Worm (Caenorhabditis elegans): Measurements from ENCODE around the gene F32H5.4.

F32H5.4 gene

ce11 chrV:13406032-13406431, 45.7 kb downstream of the F32H5.4 start, which contains the start of gene cutl-1:
Gene cutl-1, minus strand, starts transcription at chrV:13406114.
- TF ChIP-seq cog-1 (tag; optimal IDR thresholded peaks at IDR 0.05): no peak
- no peak for TF ChIP-seq med-1 (GFP tag; optimal IDR thresholded peaks at IDR 0.05; ENCODE audit: insufficient read depth)
- no peak for TF ChIP-seq klf-2 (GFP tag; conservative IDR thresholded peaks at IDR 0.05)
- no peak for TF ChIP-seq tab-1 (GFP tag; IDR thresholded peaks at IDR 0.05)
- no peak for TF ChIP-seq ref-1 (GFP tag; conservative IDR thresholded peaks at IDR 0.05)
- TF ChIP-seq ztf-23 (GFP tag; IDR thresholded peaks at IDR 0.05): no peak
- no peak for TF ChIP-seq T22C8.4 (GFP tag; IDR thresholded peaks at IDR 0.05)
- TF ChIP-seq ztf-29 (GFP tag; IDR thresholded peaks at IDR 0.05): no peak
- no peak for TF ChIP-seq flt-1 (GFP tag; IDR thresholded peaks at IDR 0.05)

ce11 chrV:13406511-13406910, 46.2 kb downstream of the F32H5.4 start, which contains the start of gene F53F1.2:
Gene F53F1.2, plus strand, starts transcription at chrV:13406816.
- TF ChIP-seq cog-1 (tag; optimal IDR thresholded peaks at IDR 0.05) (no peak), tab-1 (GFP tag; IDR thresholded peaks at IDR 0.05) (no peak), med-1 (GFP tag; optimal IDR thresholded peaks at IDR 0.05; ENCODE audit: insufficient read depth) (no peak), klf-2 (GFP tag; conservative IDR thresholded peaks at IDR 0.05) (no peak), ztf-23 (GFP tag; IDR thresholded peaks at IDR 0.05) (no peak), T22C8.4 (GFP tag; IDR thresholded peaks at IDR 0.05) (no peak), ztf-29 (GFP tag; IDR thresholded peaks at IDR 0.05) (no peak), ref-1 (GFP tag; conservative IDR thresholded peaks at IDR 0.05) (no peak), flt-1 (GFP tag; IDR thresholded peaks at IDR 0.05) (no peak)

DNA sequence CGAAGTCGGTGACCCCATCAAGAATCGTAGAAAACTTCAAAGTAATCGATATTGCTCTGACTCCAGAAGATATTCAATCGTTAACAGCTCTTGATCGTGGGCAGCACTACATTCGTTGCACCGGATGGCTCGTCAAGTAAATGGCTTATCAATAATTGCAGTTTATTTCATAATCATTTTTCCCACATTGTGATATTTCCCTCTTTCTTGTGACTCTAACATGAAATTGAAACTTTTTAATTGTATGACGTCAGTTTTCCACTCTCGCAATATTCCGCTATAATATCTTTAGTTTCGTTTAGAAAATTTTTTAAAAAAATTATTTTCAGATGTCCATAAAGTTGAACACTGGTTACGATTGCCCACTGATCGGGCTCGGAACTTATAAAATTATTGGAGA, 47.6 kb downstream of the F32H5.4 start, which contains the start of gene F53F1.3:
TSS of gene F53F1.3 (plus strand) at position 330 of the 400 bp plus-strand sequence.
- TF ChIP-seq klf-2 (GFP tag; conservative IDR thresholded peaks at IDR 0.05) (no peak), ref-1 (GFP tag; conservative IDR thresholded peaks at IDR 0.05) (no peak), flt-1 (GFP tag; IDR thresholded peaks at IDR 0.05) (no peak), ztf-29 (GFP tag; IDR thresholded peaks at IDR 0.05) (no peak), ztf-23 (GFP tag; IDR thresholded peaks at IDR 0.05) (no peak), tab-1 (GFP tag; IDR thresholded peaks at IDR 0.05) (no peak), med-1 (GFP tag; optimal IDR thresholded peaks at IDR 0.05; ENCODE audit: insufficient read depth) (no peak), T22C8.4 (GFP tag; IDR thresholded peaks at IDR 0.05) (no peak), cog-1 (tag; optimal IDR thresholded peaks at IDR 0.05) (no peak)

DNA sequence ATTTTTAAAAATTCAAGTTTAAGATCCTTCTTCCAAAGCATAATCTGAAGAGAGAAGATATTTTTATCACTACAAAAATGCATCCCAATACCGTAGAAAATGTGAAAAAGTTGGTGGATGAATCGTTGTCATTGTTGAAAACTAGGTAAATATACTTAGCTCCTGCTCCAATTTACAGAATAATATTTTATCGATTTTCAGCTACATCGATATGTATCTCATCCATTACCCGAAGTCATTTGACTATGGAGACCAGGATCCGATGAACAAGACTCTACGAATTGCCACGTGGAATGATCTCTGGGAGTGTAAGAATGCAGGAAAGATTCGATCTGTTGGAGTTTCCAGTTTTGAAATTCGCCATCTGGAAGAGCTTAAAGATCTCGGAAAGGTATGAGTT, 48.1 kb downstream of the F32H5.4 start:
- TF ChIP-seq cog-1 (tag; optimal IDR thresholded peaks at IDR 0.05): no peak
- TF ChIP-seq tab-1 (GFP tag; IDR thresholded peaks at IDR 0.05): no peak
- no peak for TF ChIP-seq med-1 (GFP tag; optimal IDR thresholded peaks at IDR 0.05; ENCODE audit: insufficient read depth)
- TF ChIP-seq ref-1 (GFP tag; conservative IDR thresholded peaks at IDR 0.05): no peak
- TF ChIP-seq ztf-29 (GFP tag; IDR thresholded peaks at IDR 0.05): no peak

ce11 chrV:13409089-13409488, 48.7 kb downstream of the F32H5.4 start:
- TF ChIP-seq ref-1 (GFP tag; conservative IDR thresholded peaks at IDR 0.05) (no peak), flt-1 (GFP tag; IDR thresholded peaks at IDR 0.05) (no peak), tab-1 (GFP tag; IDR thresholded peaks at IDR 0.05) (no peak), T22C8.4 (GFP tag; IDR thresholded peaks at IDR 0.05) (no peak), med-1 (GFP tag; optimal IDR thresholded peaks at IDR 0.05; ENCODE audit: insufficient read depth) (no peak), cog-1 (tag; optimal IDR thresholded peaks at IDR 0.05) (no peak), ztf-29 (GFP tag; IDR thresholded peaks at IDR 0.05) (no peak), klf-2 (GFP tag; conservative IDR thresholded peaks at IDR 0.05) (no peak), ztf-23 (GFP tag; IDR thresholded peaks at IDR 0.05) (no peak)

- TF ChIP-seq T22C8.4 (GFP tag; IDR thresholded peaks at IDR 0.05): no peak
- no peak for TF ChIP-seq med-1 (GFP tag; optimal IDR thresholded peaks at IDR 0.05; ENCODE audit: insufficient read depth)
Observed at ce11 chrV:13410688-13411087, 50.3 kb downstream of the F32H5.4 start, which contains the start of gene F53F1.4. Gene F53F1.4, plus strand, starts transcription at chrV:13411077.

DNA sequence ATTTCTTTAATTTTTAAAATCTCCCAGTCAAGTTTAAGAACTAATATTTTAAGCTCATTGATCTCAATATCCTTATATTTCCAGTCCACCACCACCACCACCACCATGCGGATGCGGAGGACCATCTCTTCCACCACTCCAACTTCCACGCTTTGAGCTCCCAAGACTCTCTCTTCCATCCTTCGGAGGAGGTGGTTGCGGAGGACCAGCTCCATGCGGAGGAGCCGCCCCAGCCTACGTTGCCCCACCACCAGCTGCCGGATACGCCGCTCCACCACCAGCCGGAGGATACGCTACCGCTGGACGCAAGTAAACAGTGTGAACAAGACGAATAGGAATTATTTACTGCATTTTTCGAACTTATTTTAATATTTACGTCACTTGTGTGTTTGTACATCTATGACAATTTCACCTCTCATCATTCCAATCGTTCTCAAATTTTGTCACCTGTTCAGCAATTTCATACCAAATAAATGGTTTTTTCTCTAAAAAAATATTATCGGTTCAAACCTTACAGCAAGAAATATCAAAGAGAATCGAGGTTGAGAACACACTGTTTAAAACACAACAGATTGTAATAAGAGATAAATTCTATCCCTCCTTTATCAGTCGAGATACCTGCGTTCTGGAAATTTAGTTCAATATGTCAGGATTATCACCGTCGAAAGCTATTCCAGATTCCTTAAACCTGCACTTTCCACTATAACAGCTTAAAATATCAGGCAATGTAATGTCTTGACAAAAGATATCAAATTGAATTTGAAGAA, 51.1 kb downstream of the F32H5.4 start:
- no peak for TF ChIP-seq med-1 (GFP tag; optimal IDR thresholded peaks at IDR 0.05; ENCODE audit: insufficient read depth)
- no peak for TF ChIP-seq ztf-29 (GFP tag; IDR thresholded peaks at IDR 0.05)
- no peak for TF ChIP-seq ztf-23 (GFP tag; IDR thresholded peaks at IDR 0.05)
- no peak for TF ChIP-seq klf-2 (GFP tag; conservative IDR thresholded peaks at IDR 0.05)
- no peak for TF ChIP-seq flt-1 (GFP tag; IDR thresholded peaks at IDR 0.05)
- TF ChIP-seq tab-1 (GFP tag; IDR thresholded peaks at IDR 0.05): no peak
- TF ChIP-seq T22C8.4 (GFP tag; IDR thresholded peaks at IDR 0.05): no peak
- no peak for TF ChIP-seq cog-1 (tag; optimal IDR thresholded peaks at IDR 0.05)
- no peak for TF ChIP-seq ref-1 (GFP tag; conservative IDR thresholded peaks at IDR 0.05)

- no peak for TF ChIP-seq ztf-29 (GFP tag; IDR thresholded peaks at IDR 0.05)
- no peak for TF ChIP-seq tab-1 (GFP tag; IDR thresholded peaks at IDR 0.05)
- TF ChIP-seq ref-1 (GFP tag; conservative IDR thresholded peaks at IDR 0.05): no peak
Observed at ce11 chrV:13411992-13412298, 51.6 kb downstream of the F32H5.4 start.
